Worm (Caenorhabditis elegans) whole organism, late embryonic: Measurements from ENCODE around the gene srbc-36.

Experiments
- ceh-14 ChIP-seq: sonication (generic microtip); optimal IDR thresholded peaks from 2 replicates; lab custom pipeline; 2016; ENCODE audit warnings: missing genotype, missing genetic modification characterization, missing compliant biosample characterization
- hlh-6 ChIP-seq: sonication (generic microtip); optimal IDR thresholded peaks from 2 replicates; lab custom pipeline; 2016; ENCODE audit warnings: missing genotype, missing genetic modification characterization, missing compliant biosample characterization
- madf-2 ChIP-seq: sonication (generic microtip); optimal IDR thresholded peaks from 2 replicates; lab custom pipeline; 2017; ENCODE audit warnings: missing genetic modification characterization, missing compliant biosample characterization
- mec-3 ChIP-seq: sonication (generic microtip); optimal IDR thresholded peaks from 2 replicates; lab custom pipeline; 2016; ENCODE audit warnings: borderline replicate concordance, missing genetic modification characterization, missing compliant biosample characterization
- npax-4 ChIP-seq: sonication (generic microtip); optimal IDR thresholded peaks from 2 replicates; lab custom pipeline; 2016; ENCODE audit warnings: missing genetic modification characterization, missing compliant biosample characterization

DNA sequence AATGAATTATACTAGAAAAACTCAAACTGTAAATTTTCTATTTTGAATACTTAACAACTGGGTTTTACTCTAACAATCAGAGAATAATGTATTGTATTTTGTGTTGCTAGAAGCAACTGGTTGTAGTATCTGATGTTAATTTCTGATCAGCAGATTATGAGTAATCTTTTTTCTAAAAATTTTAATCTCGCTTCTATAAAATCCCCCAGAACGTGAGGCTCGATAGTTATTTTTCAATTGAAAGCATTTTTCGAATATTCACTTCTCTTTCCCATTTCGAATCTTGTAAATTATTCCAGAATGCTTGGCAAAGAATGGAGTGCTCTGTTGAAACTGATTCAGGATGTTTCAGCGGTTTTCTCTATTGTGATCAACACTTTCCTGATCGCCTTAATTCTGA is 27.6 kb upstream of the srbc-36 start, which contains the start of gene str-227:
- TF ChIP-seq mec-3 (tag; lab: Kevin White, UChicago) (no peak), hlh-6 (tag; lab: Kevin White, UChicago) (no peak), madf-2 (tag; lab: Kevin White, UChicago) (no peak), ceh-14 (no peak), npax-4 (tag; lab: Kevin White, UChicago) (no peak)
